Fruit fly (Drosophila melanogaster) whole organism, pupa: ENCODE results near the gene TwdlQ.

Source experiments
- CG14655 ChIP-seq: fragments of 200-800 bp; sonication (Bioruptor generic); optimal IDR thresholded peaks from 3 replicates; lab custom pipeline; 2017; ENCODE audit warnings: mild to moderate bottlenecking, missing biosample characterization, missing genetic modification reagents, missing genetic modification characterization
- CG15710 ChIP-seq: fragments of 200-800 bp; sonication (Bioruptor generic); optimal IDR thresholded peaks from 2 replicates; lab custom pipeline; 2018; ENCODE audit warnings: missing biosample characterization, mild to moderate bottlenecking, missing genetic modification characterization, moderate library complexity
- CG17806 ChIP-seq: fragments of 200-800 bp; sonication (Bioruptor generic); optimal IDR thresholded peaks from 2 replicates; lab custom pipeline; 2018; ENCODE audit warnings: missing biosample characterization, mild to moderate bottlenecking, missing genetic modification characterization, moderate library complexity
- CG34367 ChIP-seq: fragments of 200-800 bp; sonication (Bioruptor generic); optimal IDR thresholded peaks from 2 replicates; lab custom pipeline; 2018; ENCODE audit warnings: missing biosample characterization, mild to moderate bottlenecking, missing genetic modification characterization
- CG4496 ChIP-seq: fragments of 200-800 bp; sonication (Bioruptor generic); IDR thresholded peaks from 3 replicates; pipeline ENCODE4 v1.3.6; 2022; ENCODE audit warnings: missing biosample characterization, missing genetic modification characterization
- CG8159 ChIP-seq: fragments of 200-800 bp; sonication (Bioruptor generic); optimal IDR thresholded peaks from 3 replicates; lab custom pipeline; 2018; ENCODE audit warnings: missing biosample characterization, mild to moderate bottlenecking, missing genetic modification characterization, moderate library complexity
- CG8301 ChIP-seq: fragments of 200-800 bp; sonication (Bioruptor generic); optimal IDR thresholded peaks from 2 replicates; lab custom pipeline; 2018; ENCODE audit warnings: missing biosample characterization, mild to moderate bottlenecking, missing genetic modification characterization
- CG9948 ChIP-seq: fragments of 200-800 bp; sonication (Bioruptor generic); optimal IDR thresholded peaks from 2 replicates; lab custom pipeline; 2018; ENCODE audit warnings: missing biosample characterization, mild to moderate bottlenecking, missing genetic modification characterization, moderate library complexity
- EcR ChIP-seq: fragments of 200-800 bp; sonication (Bioruptor generic); optimal IDR thresholded peaks from 3 replicates; lab custom pipeline; 2019; ENCODE audit warnings: missing biosample characterization, missing genetic modification characterization, mild to moderate bottlenecking, moderate library complexity, missing genetic modification reagents
- Pif1A ChIP-seq: fragments of 200-800 bp; sonication (Bioruptor generic); optimal IDR thresholded peaks from 3 replicates; lab custom pipeline; 2016; ENCODE audit warnings: missing biosample characterization, missing genetic modification characterization
- fd96Ca ChIP-seq: fragments of 200-800 bp; sonication (Bioruptor generic); IDR thresholded peaks from 3 replicates; pipeline ENCODE4 v1.3.6; 2022; ENCODE audit warnings: missing biosample characterization, missing genetic modification characterization
- rn ChIP-seq: fragments of 200-800 bp; sonication (Bioruptor generic); IDR thresholded peaks from 2 replicates; pipeline ENCODE4 v1.3.6; 2022; ENCODE audit warnings: missing biosample characterization, missing genetic modification characterization

TwdlQ gene

DNA sequence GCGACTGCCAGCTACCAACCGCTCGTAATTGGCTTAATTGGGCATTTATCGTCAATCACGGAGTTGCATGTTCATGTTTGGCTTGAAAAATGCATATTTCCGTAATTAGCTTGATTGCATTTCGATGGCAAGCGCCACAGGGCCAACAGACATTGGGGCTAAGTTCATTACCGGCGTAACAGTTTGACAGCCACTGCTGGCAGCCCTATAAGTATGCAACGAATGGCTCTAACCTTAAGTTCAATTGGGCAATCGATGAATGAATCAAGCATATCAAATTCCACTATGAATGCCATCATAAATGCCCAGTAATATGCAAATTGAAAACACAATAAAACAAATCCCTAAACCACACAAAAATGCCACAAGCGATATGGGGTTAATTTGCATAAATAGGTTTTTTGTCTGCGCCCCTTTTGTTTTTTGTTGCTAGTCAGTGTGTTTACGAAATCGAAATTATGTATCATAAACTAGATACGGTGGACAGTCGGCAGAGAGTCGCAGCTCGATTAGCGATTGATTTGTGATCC, 37.9 kb downstream of the TwdlQ start:
- TF ChIP-seq CG8301 (tag; lab: Kevin White, UChicago) (no peak), CG17806 (tag; lab: Kevin White, UChicago) (no peak), CG9948 (tag; lab: Kevin White, UChicago) (no peak), CG34367 (no peak), CG15710 (no peak), EcR (GFP tag; lab: Kevin White, UChicago) (no peak), fd96Ca (GFP tag; lab: Robert Waterston, UW) (no peak)
- TF ChIP-seq, all 21 proteins: peak for 0

DNA sequence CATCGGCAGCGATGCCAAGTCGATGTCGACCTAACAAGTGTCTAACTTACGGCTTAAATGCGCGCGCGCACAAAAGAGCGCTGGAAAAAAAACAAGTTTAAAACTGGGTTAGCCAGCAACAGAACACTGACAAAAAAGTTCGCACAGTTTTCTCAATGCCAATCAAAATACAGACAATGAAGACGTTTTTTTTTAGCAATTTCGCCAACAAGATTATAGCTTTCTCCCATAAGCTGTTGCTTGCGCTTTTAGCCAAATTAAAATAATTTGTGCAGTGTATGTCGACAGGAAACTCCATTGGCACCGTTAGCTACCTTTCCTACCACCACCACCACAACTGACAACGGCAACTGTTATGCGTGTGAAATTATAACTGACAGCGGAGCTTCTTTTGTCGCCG, 38.8 kb downstream of the TwdlQ start:
- TF ChIP-seq Pif1A (GFP tag; lab: Kevin White, UChicago): peak; percentile 4
- no peak for TF ChIP-seq rn (GFP tag; lab: Robert Waterston, UW)
- peak; percentile 41 for TF ChIP-seq CG14655
- peak; percentile 70; the same call in 2 of the 3 replicates for TF ChIP-seq fd96Ca (GFP tag; lab: Robert Waterston, UW)
- TF ChIP-seq CG4496 (GFP tag; lab: Robert Waterston, UW): peak; percentile 42; the same call in 1 of the 3 replicates
- TF ChIP-seq CG8159 (tag; lab: Kevin White, UChicago): peak; percentile 6
